Worm (Caenorhabditis elegans) whole organism, late embryonic: Measurements from ENCODE around the gene F38B7.3.

ENCODE experiments used
- C38D4.7 ChIP-seq: fragments of 200-800 bp; sonication (Bioruptor generic); optimal IDR thresholded peaks from 2 replicates; lab custom pipeline; 2018; ENCODE audit warnings: mild to moderate bottlenecking, missing genetic modification characterization, moderate library complexity, missing compliant biosample characterization
- K09A11.1 ChIP-seq: sonication (generic microtip); optimal IDR thresholded peaks from 2 replicates; lab custom pipeline; 2017; ENCODE audit warnings: antibody characterized with exemption, mild to moderate bottlenecking, missing genetic modification characterization, missing compliant biosample characterization; ENCODE audit not compliant: insufficient read depth
- Y22D7AL.16 ChIP-seq: sonication (generic microtip); optimal IDR thresholded peaks from 2 replicates; lab custom pipeline; 2016; ENCODE audit warnings: missing genetic modification characterization, missing compliant biosample characterization
- ahr-1 ChIP-seq: sonication (generic microtip); optimal IDR thresholded peaks from 2 replicates; lab custom pipeline; 2016; ENCODE audit warnings: missing genetic modification characterization, missing compliant biosample characterization
- ceh-18 ChIP-seq: sonication (generic microtip); optimal IDR thresholded peaks from 2 replicates; lab custom pipeline; 2016; ENCODE audit warnings: missing genetic modification characterization, missing compliant biosample characterization
- ceh-2 ChIP-seq: sonication (generic microtip); optimal IDR thresholded peaks from 2 replicates; lab custom pipeline; 2016; ENCODE audit warnings: missing genotype, missing genetic modification characterization, missing compliant biosample characterization
- ceh-31 ChIP-seq: sonication (generic microtip); optimal IDR thresholded peaks from 2 replicates; lab custom pipeline; 2016; ENCODE audit warnings: missing genetic modification characterization, missing compliant biosample characterization
- ceh-45 ChIP-seq: fragments of 200-800 bp; sonication (Bioruptor generic); IDR thresholded peaks from 2 replicates; pipeline ENCODE4 v1.3.6; 2022; ENCODE audit warnings: missing genetic modification reagents, missing genetic modification characterization, missing compliant biosample characterization
- ceh-6 ChIP-seq: fragments of 200-800 bp; sonication (Bioruptor generic); optimal IDR thresholded peaks from 2 replicates; lab custom pipeline; 2018; ENCODE audit warnings: mild to moderate bottlenecking, missing genetic modification characterization, missing compliant biosample characterization
- che-1 ChIP-seq: sonication (generic microtip); optimal IDR thresholded peaks from 2 replicates; lab custom pipeline; 2016; ENCODE audit warnings: mild to moderate bottlenecking, missing genetic modification characterization, missing compliant biosample characterization
- dmd-4 ChIP-seq: sonication (generic microtip); optimal IDR thresholded peaks from 2 replicates; lab custom pipeline; 2016; ENCODE audit warnings: borderline replicate concordance, missing genetic modification characterization, missing compliant biosample characterization
- dve-1 ChIP-seq: sonication (generic microtip); optimal IDR thresholded peaks from 2 replicates; lab custom pipeline; 2017; ENCODE audit warnings: antibody characterized with exemption, mild to moderate bottlenecking, missing genetic modification characterization, missing compliant biosample characterization
- elt-2 ChIP-seq: sonication (generic microtip); optimal IDR thresholded peaks from 2 replicates; lab custom pipeline; 2016; ENCODE audit warnings: missing genetic modification reagents, missing genetic modification characterization, missing compliant biosample characterization
- elt-4 ChIP-seq: sonication (generic microtip); optimal IDR thresholded peaks from 2 replicates; lab custom pipeline; 2016; ENCODE audit warnings: missing genetic modification characterization, missing compliant biosample characterization
- eyg-1 ChIP-seq: sonication (generic microtip); optimal IDR thresholded peaks from 2 replicates; lab custom pipeline; 2016; ENCODE audit warnings: missing genotype, missing genetic modification characterization, missing compliant biosample characterization
- fax-1 ChIP-seq: sonication (generic microtip); optimal IDR thresholded peaks from 2 replicates; lab custom pipeline; 2016; ENCODE audit warnings: missing genotype, missing genetic modification characterization, missing compliant biosample characterization
- gmeb-2 ChIP-seq: sonication (generic microtip); optimal IDR thresholded peaks from 2 replicates; lab custom pipeline; 2016; ENCODE audit warnings: missing genetic modification characterization, inconsistent platforms, missing compliant biosample characterization
- hlh-15 ChIP-seq: sonication (generic microtip); optimal IDR thresholded peaks from 2 replicates; lab custom pipeline; 2016; ENCODE audit warnings: missing genetic modification characterization, missing compliant biosample characterization
- hlh-6 ChIP-seq: sonication (generic microtip); optimal IDR thresholded peaks from 2 replicates; lab custom pipeline; 2016; ENCODE audit warnings: missing genotype, missing genetic modification characterization, missing compliant biosample characterization
- hlh-8 ChIP-seq: sonication (generic microtip); optimal IDR thresholded peaks from 2 replicates; lab custom pipeline; 2016; ENCODE audit warnings: missing genotype, missing genetic modification characterization, missing compliant biosample characterization
- mec-3 ChIP-seq: sonication (generic microtip); optimal IDR thresholded peaks from 2 replicates; lab custom pipeline; 2016; ENCODE audit warnings: borderline replicate concordance, missing genetic modification characterization, missing compliant biosample characterization
- nfya-1 ChIP-seq: sonication (generic microtip); optimal IDR thresholded peaks from 2 replicates; lab custom pipeline; 2017; ENCODE audit warnings: missing genetic modification characterization, mild to moderate bottlenecking, missing compliant biosample characterization, antibody characterized with exemption, moderate library complexity
- nhr-11 ChIP-seq: fragments of 150-350 bp; optimal IDR thresholded peaks from 2 replicates; lab custom pipeline; 2014; ENCODE audit warnings: missing biosample characterization, missing genetic modification characterization
- nhr-232 ChIP-seq: sonication (generic microtip); optimal IDR thresholded peaks from 2 replicates; lab custom pipeline; 2016; ENCODE audit warnings: missing genetic modification characterization, missing compliant biosample characterization
- npax-4 ChIP-seq: sonication (generic microtip); optimal IDR thresholded peaks from 2 replicates; lab custom pipeline; 2016; ENCODE audit warnings: missing genetic modification characterization, missing compliant biosample characterization
- pax-1 ChIP-seq: fragments of 150-350 bp; optimal IDR thresholded peaks from 2 replicates; lab custom pipeline; 2014; ENCODE audit warnings: missing biosample characterization, missing genetic modification characterization
- pha-2 ChIP-seq: sonication (generic microtip); optimal IDR thresholded peaks from 2 replicates; lab custom pipeline; 2017; ENCODE audit warnings: mild to moderate bottlenecking, missing genetic modification characterization, missing compliant biosample characterization
- pha-4 ChIP-seq: fragments of 150-350 bp; optimal IDR thresholded peaks from 2 replicates; lab custom pipeline; 2018; ENCODE audit warnings: missing biosample characterization, missing genetic modification reagents, missing genetic modification characterization
- rnt-1 ChIP-seq: sonication (generic microtip); optimal IDR thresholded peaks from 2 replicates; lab custom pipeline; 2016; ENCODE audit warnings: missing genetic modification characterization, missing compliant biosample characterization
- sox-4 ChIP-seq: sonication (generic microtip); optimal IDR thresholded peaks from 2 replicates; lab custom pipeline; 2017; ENCODE audit warnings: mild to moderate bottlenecking, missing genetic modification characterization, inconsistent platforms, missing compliant biosample characterization
- unc-3 ChIP-seq, 2 experiments: fragments of 200-800 bp in 1 of 2; sonication (Bioruptor generic) in 1 of 2; sonication (generic microtip) in 1 of 2; conservative IDR thresholded peaks in 1 of 2; optimal IDR thresholded peaks in 1 of 2; 2 replicates each; pipeline versions ENCODE4 v1.3.6 to Lab custom; 2016 to 2022; ENCODE audit warnings: missing compliant biosample characterization in 2 of 2, missing genetic modification characterization in 2 of 2, missing genetic modification reagents in 1 of 2
- unc-42 ChIP-seq: sonication (generic microtip); optimal IDR thresholded peaks from 2 replicates; lab custom pipeline; 2016; ENCODE audit warnings: missing genotype, missing genetic modification characterization, missing compliant biosample characterization
- unc-86 ChIP-seq: sonication (generic microtip); optimal IDR thresholded peaks from 2 replicates; lab custom pipeline; 2016; ENCODE audit warnings: missing genetic modification characterization, missing compliant biosample characterization

F38B7.3 gene

ce11 chrV:11532964-11533363 lies 15.9 kb upstream of the F38B7.3 start:
- no peak for TF ChIP-seq gmeb-2 (tag; lab: Kevin White, UChicago)
- no peak for TF ChIP-seq pha-4 (tag; lab: Kevin White, UChicago)
- no peak for TF ChIP-seq Y22D7AL.16
- no peak for TF ChIP-seq hlh-15 (tag; lab: Kevin White, UChicago)
- TF ChIP-seq elt-4 (tag; lab: Kevin White, UChicago) = no peak
- no peak for TF ChIP-seq ceh-6 (GFP tag; lab: Kevin White, UChicago)
- TF ChIP-seq unc-3 (GFP tag; conservative IDR thresholded peaks at IDR 0.05; lab: Robert Waterston, UW) = no peak
- no peak for TF ChIP-seq unc-3 (tag; optimal IDR thresholded peaks at IDR 0.05; lab: Kevin White, UChicago)

- TF ChIP-seq dve-1 = no peak
- TF ChIP-seq unc-3 (GFP tag; conservative IDR thresholded peaks at IDR 0.05; lab: Robert Waterston, UW) = no peak
- TF ChIP-seq unc-3 (tag; optimal IDR thresholded peaks at IDR 0.05; lab: Kevin White, UChicago) = no peak
- no peak for TF ChIP-seq hlh-6
- TF ChIP-seq che-1 = no peak
- TF ChIP-seq dmd-4 (tag; lab: Kevin White, UChicago) = no peak
- TF ChIP-seq npax-4 (tag; lab: Kevin White, UChicago) = no peak
Measured at ce11 chrV:11533365-11533949, 15.4 kb upstream of the F38B7.3 start.

ce11 chrV:11534495-11535189 lies 14.3 kb upstream of the F38B7.3 start:
- TF ChIP-seq ceh-2 (tag; lab: Kevin White, UChicago) (no peak), sox-4 (tag; lab: Kevin White, UChicago) (no peak), elt-2 (tag; lab: Kevin White, UChicago) (peak; percentile 67), rnt-1 (tag; lab: Kevin White, UChicago) (no peak), eyg-1 (tag; lab: Kevin White, UChicago) (no peak)

ce11 chrV:11535504-11536062 lies 13.3 kb upstream of the F38B7.3 start:
- no peak for TF ChIP-seq pax-1 (tag; lab: Kevin White, UChicago)
- no peak for TF ChIP-seq Y22D7AL.16
- TF ChIP-seq eyg-1 (tag; lab: Kevin White, UChicago) = no peak
- no peak for TF ChIP-seq hlh-8 (tag; lab: Kevin White, UChicago)
- peak; percentile 3 for TF ChIP-seq nfya-1 (tag; lab: Kevin White, UChicago)
- TF ChIP-seq C38D4.7 = no peak
- no peak for TF ChIP-seq ceh-31
- TF ChIP-seq ceh-18 (tag; lab: Kevin White, UChicago) = peak; percentile 25
- TF ChIP-seq mec-3 (tag; lab: Kevin White, UChicago) = no peak
- no peak for TF ChIP-seq K09A11.1 (tag; lab: Kevin White, UChicago)
- no peak for TF ChIP-seq nhr-232 (tag; lab: Kevin White, UChicago)
- TF ChIP-seq unc-86 (tag; lab: Kevin White, UChicago) = no peak
- peak; percentile 33 for TF ChIP-seq rnt-1 (tag; lab: Kevin White, UChicago)
- TF ChIP-seq, all 69 proteins: peak for 3

ce11 chrV:11536667-11537066 lies 12.2 kb upstream of the F38B7.3 start:
- TF ChIP-seq dmd-4 (tag; lab: Kevin White, UChicago) = no peak
- TF ChIP-seq unc-42 = peak; percentile 58

ce11 chrV:11539502-11539901 lies 9.4 kb upstream of the F38B7.3 start:
- TF ChIP-seq nhr-11 = no peak
- no peak for TF ChIP-seq hlh-6
- TF ChIP-seq fax-1 (tag; lab: Kevin White, UChicago) = no peak
- no peak for TF ChIP-seq ahr-1 (tag; lab: Kevin White, UChicago)
- TF ChIP-seq ceh-45 (GFP tag; lab: Robert Waterston, UW) = no peak
- no peak for TF ChIP-seq pha-2
- TF ChIP-seq npax-4 (tag; lab: Kevin White, UChicago) = no peak
- no peak for TF ChIP-seq nhr-232 (tag; lab: Kevin White, UChicago)
